Worm (Caenorhabditis elegans) whole organism, young adult: ENCODE measurements around the gene EGAP1.5.

ENCODE experiments used
- D2030.7 ChIP-seq: fragments of 200-800 bp; sonication (Bioruptor generic); IDR thresholded peaks from 2 replicates; pipeline ENCODE4 v1.3.6; 2022; ENCODE audit warnings: missing genetic modification reagents, missing genetic modification characterization, missing compliant biosample characterization
- F33H1.4 ChIP-seq: fragments of 200-800 bp; sonication (Bioruptor generic); IDR thresholded peaks from 2 replicates; pipeline ENCODE4 v1.3.6; 2022; ENCODE audit warnings: missing genetic modification reagents, missing genetic modification characterization, missing compliant biosample characterization
- F37B4.10 ChIP-seq: fragments of 200-800 bp; sonication (Bioruptor generic); IDR thresholded peaks from 2 replicates; pipeline ENCODE4 v1.3.6; 2022; ENCODE audit warnings: missing genetic modification characterization, missing compliant biosample characterization
- F39B2.1 ChIP-seq: fragments of 200-800 bp; sonication (Bioruptor generic); IDR thresholded peaks from 2 replicates; pipeline ENCODE4 v1.3.6; 2022; ENCODE audit warnings: missing genetic modification reagents, missing genetic modification characterization, missing compliant biosample characterization
- K11D2.4 ChIP-seq: fragments of 200-800 bp; sonication (Bioruptor generic); IDR thresholded peaks from 2 replicates; pipeline ENCODE4 v1.3.6; 2022; ENCODE audit warnings: missing genetic modification reagents, missing genetic modification characterization, missing compliant biosample characterization
- K12H6.12 ChIP-seq: fragments of 200-800 bp; sonication (Bioruptor generic); optimal IDR thresholded peaks from 2 replicates; lab custom pipeline; 2018; ENCODE audit warnings: mild to moderate bottlenecking, missing genetic modification characterization, missing compliant biosample characterization
- T07F8.4 ChIP-seq: sonication (generic microtip); optimal IDR thresholded peaks from 2 replicates; lab custom pipeline; 2016; ENCODE audit warnings: mild to moderate bottlenecking, missing genetic modification characterization, moderate library complexity, missing compliant biosample characterization
- ZK185.1 ChIP-seq: sonication (generic microtip); optimal IDR thresholded peaks from 2 replicates; lab custom pipeline; 2016; ENCODE audit warnings: mild to moderate bottlenecking, missing genetic modification characterization, missing compliant biosample characterization; ENCODE audit not compliant: poor library complexity, severe bottlenecking
- akir-1 ChIP-seq: fragments of 200-800 bp; sonication (Bioruptor generic); optimal IDR thresholded peaks from 2 replicates; lab custom pipeline; 2018; ENCODE audit warnings: mild to moderate bottlenecking, missing genetic modification characterization, moderate library complexity, missing compliant biosample characterization
- aptf-2 ChIP-seq: fragments of 200-800 bp; sonication (Bioruptor generic); conservative IDR thresholded peaks from 2 replicates; pipeline ENCODE4 v1.3.6; 2022; ENCODE audit warnings: missing genetic modification reagents, missing genetic modification characterization, missing compliant biosample characterization
- attf-6 ChIP-seq: fragments of 200-800 bp; sonication (Bioruptor generic); IDR thresholded peaks from 2 replicates; pipeline ENCODE4 v1.3.6; 2022; ENCODE audit warnings: missing genetic modification reagents, missing genetic modification characterization, missing compliant biosample characterization
- ccch-3 ChIP-seq: fragments of 200-800 bp; sonication (Bioruptor generic); optimal IDR thresholded peaks from 2 replicates; lab custom pipeline; 2018; ENCODE audit warnings: mild to moderate bottlenecking, missing genetic modification characterization, missing compliant biosample characterization
- cebp-1 ChIP-seq, 2 experiments: fragments of 200-800 bp in 1 of 2; sonication (Bioruptor generic) in 1 of 2; sonication (generic microtip) in 1 of 2; IDR thresholded peaks in 1 of 2; optimal IDR thresholded peaks in 1 of 2; 2 replicates each; pipeline versions ENCODE4 v1.3.6 to Lab custom; 2017 to 2022; ENCODE audit warnings: missing compliant biosample characterization in 2 of 2, missing genetic modification characterization in 2 of 2, mild to moderate bottlenecking in 1 of 2, missing genetic modification reagents in 1 of 2, moderate library complexity in 1 of 2
- ceh-40 ChIP-seq: fragments of 200-800 bp; sonication (Bioruptor generic); IDR thresholded peaks from 2 replicates; pipeline ENCODE4 v1.3.6; 2022; ENCODE audit warnings: missing genetic modification characterization, missing compliant biosample characterization
- ceh-91 ChIP-seq: fragments of 200-800 bp; sonication (Bioruptor generic); IDR thresholded peaks from 2 replicates; pipeline ENCODE4 v1.3.6; 2022; ENCODE audit warnings: missing genetic modification reagents, missing genetic modification characterization, missing compliant biosample characterization
- chd-7 ChIP-seq: sonication (generic microtip); optimal IDR thresholded peaks from 2 replicates; lab custom pipeline; 2016; ENCODE audit warnings: mild to moderate bottlenecking, missing genetic modification characterization, moderate library complexity, missing compliant biosample characterization
- die-1 ChIP-seq: sonication (generic microtip); optimal IDR thresholded peaks from 2 replicates; lab custom pipeline; 2016; ENCODE audit warnings: missing genotype, mild to moderate bottlenecking, missing genetic modification characterization, missing compliant biosample characterization
- efl-1 ChIP-seq: fragments of 150-350 bp; optimal IDR thresholded peaks from 2 replicates; lab custom pipeline; 2014; ENCODE audit warnings: missing biosample characterization, missing genetic modification reagents, missing genetic modification characterization
- ets-4 ChIP-seq: fragments of 200-800 bp; sonication (Bioruptor generic); optimal IDR thresholded peaks from 2 replicates; lab custom pipeline; 2018; ENCODE audit warnings: mild to moderate bottlenecking, missing genetic modification characterization, missing compliant biosample characterization
- fkh-3 ChIP-seq: sonication (generic microtip); optimal IDR thresholded peaks from 2 replicates; lab custom pipeline; 2016; ENCODE audit warnings: mild to moderate bottlenecking, missing genetic modification characterization, missing compliant biosample characterization
- him-1 ChIP-seq: sonication (generic microtip); optimal IDR thresholded peaks from 2 replicates; lab custom pipeline; 2016; ENCODE audit warnings: missing genotype, missing genetic modification reagents, missing genetic modification characterization, missing compliant biosample characterization
- hlh-12 ChIP-seq: sonication (generic microtip); optimal IDR thresholded peaks from 2 replicates; lab custom pipeline; 2016; ENCODE audit warnings: missing genetic modification characterization, missing compliant biosample characterization
- hlh-26 ChIP-seq: fragments of 200-800 bp; sonication (Bioruptor generic); conservative IDR thresholded peaks from 2 replicates; pipeline ENCODE4 v1.3.6; 2022; ENCODE audit warnings: missing genetic modification reagents, missing genetic modification characterization, missing compliant biosample characterization
- hmg-1.2 ChIP-seq: fragments of 200-800 bp; sonication (Bioruptor generic); IDR thresholded peaks from 2 replicates; pipeline ENCODE4 v1.3.6; 2022; ENCODE audit warnings: missing genetic modification reagents, missing genetic modification characterization, missing compliant biosample characterization
- hrde-1 ChIP-seq: sonication (generic microtip); optimal IDR thresholded peaks from 2 replicates; lab custom pipeline; 2016; ENCODE audit warnings: missing genetic modification characterization, mild to moderate bottlenecking, missing compliant biosample characterization, moderate library complexity, missing genotype, missing genetic modification reagents, borderline replicate concordance
- let-526 ChIP-seq: fragments of 200-800 bp; sonication (Bioruptor generic); IDR thresholded peaks from 2 replicates; pipeline ENCODE4 v1.3.6; 2022; ENCODE audit warnings: missing genetic modification reagents, missing genetic modification characterization, missing compliant biosample characterization
- let-607 ChIP-seq, 2 experiments: fragments of 200-800 bp in 1 of 2; sonication (Bioruptor generic) in 1 of 2; sonication (generic microtip) in 1 of 2; optimal IDR thresholded peaks; 2 replicates each; lab custom pipeline; 2016 to 2018; ENCODE audit warnings: mild to moderate bottlenecking in 2 of 2, missing compliant biosample characterization in 2 of 2, missing genetic modification characterization in 2 of 2, moderate library complexity in 2 of 2, missing genotype in 1 of 2
- lin-26 ChIP-seq: fragments of 200-800 bp; sonication (Bioruptor generic); IDR thresholded peaks from 2 replicates; pipeline ENCODE4 v1.3.6; 2022; ENCODE audit warnings: missing genetic modification reagents, missing genetic modification characterization, missing compliant biosample characterization
- lin-35 ChIP-seq, 3 experiments: fragments of 150-350 bp in 2 of 3; sonication (generic microtip) in 1 of 3; optimal IDR thresholded peaks; 2 replicates each; lab custom pipeline; 2014 to 2018; ENCODE audit warnings: missing biosample characterization in 3 of 3, missing genetic modification characterization in 3 of 3, missing genetic modification reagents in 3 of 3
- lsl-1 ChIP-seq: fragments of 200-800 bp; sonication (Bioruptor generic); optimal IDR thresholded peaks from 2 replicates; lab custom pipeline; 2018; ENCODE audit warnings: mild to moderate bottlenecking, missing genetic modification characterization, moderate library complexity, missing compliant biosample characterization
- mcd-1 ChIP-seq: fragments of 200-800 bp; sonication (Bioruptor generic); IDR thresholded peaks from 2 replicates; pipeline ENCODE4 v1.3.6; 2022; ENCODE audit warnings: missing genetic modification reagents, missing genetic modification characterization, missing compliant biosample characterization
- nhr-27 ChIP-seq: fragments of 200-800 bp; sonication (Bioruptor generic); optimal IDR thresholded peaks from 2 replicates; lab custom pipeline; 2018; ENCODE audit warnings: mild to moderate bottlenecking, missing genetic modification characterization, moderate library complexity, missing compliant biosample characterization
- nhr-90 ChIP-seq: sonication (generic microtip); optimal IDR thresholded peaks from 2 replicates; lab custom pipeline; 2016; ENCODE audit warnings: missing genotype, mild to moderate bottlenecking, missing genetic modification characterization, missing compliant biosample characterization
- repo-1 ChIP-seq: sonication (generic microtip); optimal IDR thresholded peaks from 2 replicates; lab custom pipeline; 2017; ENCODE audit warnings: mild to moderate bottlenecking, missing genetic modification characterization, missing compliant biosample characterization
- snpc-1.3 ChIP-seq: sonication (generic microtip); optimal IDR thresholded peaks from 2 replicates; lab custom pipeline; 2017; ENCODE audit warnings: missing genetic modification characterization, mild to moderate bottlenecking, missing compliant biosample characterization, antibody characterized with exemption, moderate library complexity, missing genotype, missing genetic modification reagents; ENCODE audit not compliant: insufficient read depth
- sptf-2 ChIP-seq: fragments of 200-800 bp; sonication (Bioruptor generic); optimal IDR thresholded peaks from 2 replicates; lab custom pipeline; 2018; ENCODE audit warnings: mild to moderate bottlenecking, missing genetic modification characterization, missing compliant biosample characterization
- unc-62 ChIP-seq: fragments of 150-350 bp; optimal IDR thresholded peaks from 2 replicates; lab custom pipeline; 2014; ENCODE audit warnings: missing biosample characterization, missing genetic modification reagents, missing genetic modification characterization
- ztf-18 ChIP-seq: sonication (generic microtip); optimal IDR thresholded peaks from 2 replicates; lab custom pipeline; 2016; ENCODE audit warnings: missing genotype, mild to moderate bottlenecking, missing genetic modification characterization, missing compliant biosample characterization

The EGAP1.5 gene

DNA sequence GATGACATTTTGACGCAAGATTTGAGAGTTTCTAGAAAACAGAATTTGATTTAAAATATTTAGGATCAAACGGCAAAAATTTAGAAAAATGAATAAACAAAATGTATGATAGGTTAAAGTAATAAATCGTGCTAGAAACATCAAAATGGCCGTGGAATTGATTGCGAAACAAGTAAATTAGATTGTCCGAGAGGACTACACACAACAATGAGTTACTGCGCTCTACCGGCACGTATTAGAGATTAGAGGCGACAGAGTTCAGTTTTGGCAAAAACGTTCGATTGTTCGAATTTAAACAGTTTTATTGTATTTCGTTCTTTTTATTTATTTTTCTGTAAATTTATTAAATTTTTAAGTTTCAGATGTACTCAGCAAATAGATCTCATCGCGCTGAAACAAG, 5.8 kb upstream of the EGAP1.5 start, which contains the start of the genes dnc-2 and bcl-7 (continued):
- no peak for TF ChIP-seq ets-4
- no peak for TF ChIP-seq die-1 (tag; lab: Kevin White, UChicago)
- no peak for TF ChIP-seq sptf-2 (GFP tag; lab: Kevin White, UChicago)
- TF ChIP-seq cebp-1 (GFP tag; IDR thresholded peaks at IDR 0.05; lab: Robert Waterston, UW): peak; percentile 79
- peak; percentile 96 for TF ChIP-seq cebp-1 (tag; optimal IDR thresholded peaks at IDR 0.05; lab: Kevin White, UChicago)
- no peak for TF ChIP-seq attf-6 (GFP tag; lab: Robert Waterston, UW)
- 0 out of 2 replicates have a peak, but pooled peaks have one; percentile 19 for TF ChIP-seq D2030.7
- no peak for TF ChIP-seq ceh-40
- TF ChIP-seq mcd-1 (GFP tag; lab: Robert Waterston, UW): peak; percentile 82
- TF ChIP-seq ccch-3 (GFP tag; lab: Kevin White, UChicago): no peak
- no peak for TF ChIP-seq chd-7 (tag; lab: Kevin White, UChicago)
- TF ChIP-seq let-607 (tag; optimal IDR thresholded peaks at IDR 0.05; lab: Kevin White, UChicago): no peak
- no peak for TF ChIP-seq repo-1 (tag; lab: Kevin White, UChicago)
- no peak for TF ChIP-seq him-1
- TF ChIP-seq ZK185.1 (tag; lab: Kevin White, UChicago): peak; percentile 19
- TF ChIP-seq, all 124 proteins: peak for 11

DNA sequence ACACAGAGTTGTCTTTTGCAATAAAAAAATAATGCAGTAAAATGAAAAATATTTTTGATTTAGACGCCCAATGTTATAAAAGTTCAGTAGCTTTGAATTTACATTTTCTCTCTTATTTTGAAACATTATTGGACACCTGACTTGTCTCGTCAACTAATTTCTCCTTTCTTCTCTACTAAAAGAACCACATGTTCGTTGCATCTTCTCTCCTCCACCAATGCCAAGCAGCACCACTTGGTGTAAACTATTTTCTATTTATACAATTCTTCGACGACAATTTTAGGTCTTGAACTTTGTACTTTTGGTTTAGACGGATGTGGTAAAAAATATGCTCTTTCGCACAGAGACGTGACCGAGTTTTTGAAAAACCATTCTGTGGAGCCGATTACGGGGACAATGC, 862 bp upstream of the EGAP1.5 start:
- TF ChIP-seq chd-7 (tag; lab: Kevin White, UChicago) (no peak), hlh-12 (no peak), aptf-2 (GFP tag; lab: Robert Waterston, UW) (no peak), K12H6.12 (tag; lab: Kevin White, UChicago) (no peak), K11D2.4 (no peak), fkh-3 (no peak), hmg-1.2 (GFP tag; lab: Robert Waterston, UW) (no peak), nhr-90 (no peak)

DNA sequence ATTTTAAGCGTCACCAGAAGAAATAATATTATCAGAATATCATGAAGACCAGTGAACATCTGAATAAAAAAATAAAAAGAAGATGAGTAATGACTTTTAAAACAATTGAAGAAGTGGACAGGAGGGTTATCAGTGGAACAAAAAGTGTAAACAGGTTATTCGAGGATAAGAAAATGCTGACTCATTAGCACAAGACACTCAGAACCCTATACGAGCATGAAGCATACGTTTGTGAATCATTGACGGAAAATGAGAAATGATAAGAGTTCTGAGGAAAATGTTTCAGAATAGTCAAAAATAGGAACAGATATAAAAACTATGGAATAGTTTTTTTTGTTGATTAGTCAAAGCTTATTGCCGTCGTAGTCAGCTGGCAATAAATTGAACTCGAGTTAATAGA, 1.3 kb downstream of the EGAP1.5 start, which contains the start of gene zmp-1:
Gene zmp-1 (minus strand): TSS at position 101 of the 400 bp plus-strand sequence.
- TF ChIP-seq T07F8.4: no peak
- TF ChIP-seq K11D2.4: no peak
- no peak for TF ChIP-seq F39B2.1 (GFP tag; lab: Robert Waterston, UW)
- no peak for TF ChIP-seq let-526 (GFP tag; lab: Robert Waterston, UW)

DNA sequence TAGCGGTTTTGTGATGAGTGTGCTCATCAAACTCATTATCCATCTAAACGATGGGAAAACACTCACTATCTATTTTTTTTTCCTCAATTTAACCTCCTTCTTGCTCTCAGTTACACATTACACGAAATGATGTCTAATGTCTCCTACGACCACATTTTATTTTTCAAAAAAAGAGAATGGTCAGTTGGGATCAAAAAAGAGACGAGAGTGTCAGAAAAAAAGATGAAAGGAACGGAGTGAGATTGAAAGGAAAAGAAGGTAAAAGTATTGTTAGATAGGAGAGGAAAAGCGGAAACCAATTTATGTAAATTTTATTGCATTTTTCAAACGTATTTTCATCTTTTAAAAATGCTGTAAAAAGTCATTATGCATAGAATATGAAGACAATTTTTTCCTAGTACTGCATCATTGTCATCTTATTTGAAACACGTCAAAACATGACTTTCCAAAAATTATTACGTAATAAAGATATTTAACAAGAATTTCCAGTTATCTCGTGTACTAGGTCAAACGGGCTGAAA, 2.7 kb downstream of the EGAP1.5 start:
- TF ChIP-seq hrde-1 (tag; lab: Kevin White, UChicago) (no peak), hlh-26 (GFP tag; lab: Robert Waterston, UW) (no peak), ceh-91 (GFP tag; lab: Robert Waterston, UW) (no peak), sptf-2 (GFP tag; lab: Kevin White, UChicago) (no peak), F37B4.10 (GFP tag; lab: Robert Waterston, UW) (no peak), lsl-1 (GFP tag; lab: Kevin White, UChicago) (no peak), F33H1.4 (no peak), lin-35 (GFP tag; optimal IDR thresholded peaks at IDR 0.05; lab: Kevin White, UChicago) (no peak), K11D2.4 (no peak), unc-62 (GFP tag; lab: Kevin White, UChicago) (no peak), akir-1 (GFP tag; lab: Kevin White, UChicago) (no peak), nhr-27 (no peak), ztf-18 (no peak), lin-26 (GFP tag; lab: Robert Waterston, UW) (no peak), snpc-1.3 (tag; lab: Kevin White, UChicago) (no peak), efl-1 (GFP tag; lab: Kevin White, UChicago) (no peak)
